Worm (Caenorhabditis elegans) whole organism, L3 larva: ENCODE results near the gene R09E12.9.

Experiments
- nhr-25 ChIP-seq: sonication (generic microtip); optimal IDR thresholded peaks from 2 replicates; lab custom pipeline; 2017; ENCODE audit warnings: missing biosample characterization, missing genetic modification characterization
- nhr-77 ChIP-seq: fragments of 150-350 bp; optimal IDR thresholded peaks from 2 replicates; lab custom pipeline; 2014; ENCODE audit warnings: missing biosample characterization, missing genetic modification characterization
- snpc-4 ChIP-seq: fragments of 150-350 bp; optimal IDR thresholded peaks from 2 replicates; lab custom pipeline; 2014; ENCODE audit warnings: missing biosample characterization, missing genetic modification characterization

DNA sequence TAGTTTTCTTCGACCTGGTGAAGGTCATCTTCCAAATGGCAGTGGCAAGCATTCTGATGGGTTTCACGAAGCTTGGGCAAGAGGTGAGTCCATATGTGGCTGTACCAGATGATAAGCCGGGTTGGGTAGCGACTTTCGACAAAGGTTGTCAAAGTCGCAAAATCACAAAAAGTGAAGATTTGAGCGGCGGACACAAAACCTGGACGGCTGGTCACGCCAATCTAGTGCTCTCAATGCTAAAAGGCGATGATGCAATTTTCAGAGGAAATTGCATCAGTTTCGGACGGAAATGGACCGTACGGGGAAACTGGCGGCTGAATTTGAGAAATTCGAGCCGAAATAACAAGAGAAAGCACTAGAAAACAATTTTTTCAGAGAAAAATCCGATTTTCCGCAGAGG lies 19.8 kb downstream of the R09E12.9 start:
- no peak for TF ChIP-seq nhr-25
- TF ChIP-seq nhr-77 (tag; lab: Kevin White, UChicago): no peak
- no peak for TF ChIP-seq snpc-4 (tag; lab: Kevin White, UChicago)
